Worm (Caenorhabditis elegans) whole organism, mixed stage, embryonic: ENCODE data around the gene atf-2.

Experiments used
- M03D4.4 ChIP-seq: sonication (generic microtip); optimal IDR thresholded peaks from 2 replicates; lab custom pipeline; 2017; ENCODE audit warnings: mild to moderate bottlenecking, missing genetic modification characterization, missing compliant biosample characterization
- bed-3 ChIP-seq: fragments of 200-800 bp; sonication (Bioruptor generic); optimal IDR thresholded peaks from 3 replicates; lab custom pipeline; 2018; ENCODE audit warnings: mild to moderate bottlenecking, missing genetic modification characterization, moderate library complexity, missing compliant biosample characterization
- blmp-1 ChIP-seq: fragments of 150-350 bp; optimal IDR thresholded peaks from 2 replicates; lab custom pipeline; 2014; ENCODE audit warnings: missing biosample characterization, missing genetic modification characterization
- ceh-39 ChIP-seq: fragments of 150-350 bp; optimal IDR thresholded peaks from 2 replicates; lab custom pipeline; 2014; ENCODE audit warnings: missing biosample characterization, missing genetic modification characterization
- ceh-43 ChIP-seq: fragments of 200-800 bp; sonication (Bioruptor generic); optimal IDR thresholded peaks from 2 replicates; lab custom pipeline; 2018; ENCODE audit warnings: mild to moderate bottlenecking, missing genetic modification characterization, moderate library complexity, missing compliant biosample characterization
- ceh-83 ChIP-seq: fragments of 200-800 bp; sonication (Bioruptor generic); optimal IDR thresholded peaks from 2 replicates; lab custom pipeline; 2018; ENCODE audit warnings: mild to moderate bottlenecking, missing genetic modification characterization, missing compliant biosample characterization
- cnd-1 ChIP-seq: fragments of 200-800 bp; sonication (Bioruptor generic); optimal IDR thresholded peaks from 2 replicates; lab custom pipeline; 2018; ENCODE audit warnings: mild to moderate bottlenecking, missing genetic modification characterization, missing compliant biosample characterization
- drap-1 ChIP-seq: fragments of 200-800 bp; sonication (Bioruptor generic); optimal IDR thresholded peaks from 3 replicates; lab custom pipeline; 2018; ENCODE audit warnings: mild to moderate bottlenecking, missing genetic modification characterization, missing compliant biosample characterization
- elt-1 ChIP-seq: sonication (generic microtip); optimal IDR thresholded peaks from 2 replicates; lab custom pipeline; 2017; ENCODE audit warnings: missing genetic modification characterization, mild to moderate bottlenecking, missing compliant biosample characterization, antibody characterized with exemption, moderate library complexity, borderline replicate concordance; ENCODE audit not compliant: insufficient read depth
- hlh-1 ChIP-seq: fragments of 150-350 bp; optimal IDR thresholded peaks from 2 replicates; lab custom pipeline; 2014; ENCODE audit warnings: missing biosample characterization, missing genetic modification reagents, missing genetic modification characterization
- lin-32 ChIP-seq: fragments of 200-800 bp; sonication (Bioruptor generic); optimal IDR thresholded peaks from 2 replicates; lab custom pipeline; 2018; ENCODE audit warnings: mild to moderate bottlenecking, missing genetic modification characterization, missing compliant biosample characterization
- lsy-2 ChIP-seq: fragments of 150-350 bp; optimal IDR thresholded peaks from 2 replicates; lab custom pipeline; 2014; ENCODE audit warnings: missing biosample characterization, missing genetic modification characterization
- mep-1 ChIP-seq: fragments of 150-350 bp; optimal IDR thresholded peaks from 2 replicates; lab custom pipeline; 2017; ENCODE audit warnings: missing biosample characterization, missing genetic modification reagents, missing genetic modification characterization, inconsistent platforms
- nhr-2 ChIP-seq: fragments of 150-350 bp; optimal IDR thresholded peaks from 2 replicates; lab custom pipeline; 2014; ENCODE audit warnings: missing biosample characterization, missing genetic modification characterization
- nhr-237 ChIP-seq: fragments of 150-350 bp; optimal IDR thresholded peaks from 2 replicates; lab custom pipeline; 2014; ENCODE audit warnings: missing biosample characterization, missing genetic modification characterization
- nhr-28 ChIP-seq: fragments of 150-350 bp; optimal IDR thresholded peaks from 2 replicates; lab custom pipeline; 2014; ENCODE audit warnings: missing biosample characterization, missing genetic modification characterization
- sem-2 ChIP-seq: fragments of 200-800 bp; sonication (Bioruptor generic); optimal IDR thresholded peaks from 2 replicates; lab custom pipeline; 2018; ENCODE audit warnings: mild to moderate bottlenecking, missing genetic modification characterization, missing compliant biosample characterization
- snpc-4 ChIP-seq: fragments of 150-350 bp; optimal IDR thresholded peaks from 2 replicates; lab custom pipeline; 2014; ENCODE audit warnings: missing biosample characterization, missing genetic modification characterization
- sptf-1 ChIP-seq: sonication (generic microtip); optimal IDR thresholded peaks from 2 replicates; lab custom pipeline; 2017; ENCODE audit warnings: mild to moderate bottlenecking, missing genetic modification characterization, moderate library complexity, missing compliant biosample characterization
- tbx-8 ChIP-seq: fragments of 200-800 bp; sonication (Bioruptor generic); optimal IDR thresholded peaks from 2 replicates; lab custom pipeline; 2018; ENCODE audit warnings: mild to moderate bottlenecking, missing genetic modification characterization, moderate library complexity, missing compliant biosample characterization
- unc-120 ChIP-seq: sonication (generic microtip); optimal IDR thresholded peaks from 2 replicates; lab custom pipeline; 2017; ENCODE audit warnings: missing genetic modification characterization, missing compliant biosample characterization; ENCODE audit not compliant: poor library complexity, severe bottlenecking
- unc-39 ChIP-seq: fragments of 150-350 bp; optimal IDR thresholded peaks from 2 replicates; lab custom pipeline; 2014; ENCODE audit warnings: missing biosample characterization, missing genetic modification characterization
- unc-62 ChIP-seq: fragments of 150-350 bp; optimal IDR thresholded peaks from 2 replicates; lab custom pipeline; 2014; ENCODE audit warnings: missing biosample characterization, missing genetic modification reagents, missing genetic modification characterization
- ztf-11 ChIP-seq: fragments of 150-350 bp; optimal IDR thresholded peaks from 2 replicates; lab custom pipeline; 2014; ENCODE audit warnings: missing biosample characterization, missing genetic modification characterization

atf-2 gene

DNA sequence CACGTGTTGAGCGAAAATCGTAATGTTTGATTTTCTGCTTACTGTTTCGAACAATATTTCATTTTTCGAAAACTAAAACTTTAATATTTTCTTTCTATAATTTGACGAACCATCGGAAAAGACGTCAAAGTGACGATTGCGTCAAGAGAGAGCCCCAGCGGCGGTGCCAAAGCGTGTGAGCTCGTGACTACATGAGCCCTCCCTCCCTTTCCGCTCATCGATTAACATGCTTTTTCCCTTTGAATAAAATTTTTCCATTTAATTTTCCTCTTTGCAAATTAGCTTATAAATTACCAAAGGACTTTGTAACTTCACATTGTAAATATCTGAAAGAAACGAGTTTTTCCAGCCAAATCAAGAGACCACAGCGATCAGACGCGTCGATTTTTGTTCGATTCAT is 8.8 kb upstream of the atf-2 start:
- TF ChIP-seq cnd-1 = no peak
- TF ChIP-seq drap-1 (GFP tag; lab: Kevin White, UChicago) = no peak
- TF ChIP-seq ztf-11 (tag; lab: Kevin White, UChicago) = no peak
- no peak for TF ChIP-seq tbx-8
- no peak for TF ChIP-seq elt-1 (tag; lab: Kevin White, UChicago)
- no peak for TF ChIP-seq hlh-1
- TF ChIP-seq sptf-1 = no peak
- no peak for TF ChIP-seq ceh-83 (GFP tag; lab: Kevin White, UChicago)
- TF ChIP-seq lsy-2 = no peak
- no peak for TF ChIP-seq nhr-237 (tag; lab: Kevin White, UChicago)
- no peak for TF ChIP-seq snpc-4 (tag; lab: Kevin White, UChicago)
- no peak for TF ChIP-seq blmp-1 (tag; lab: Kevin White, UChicago)
- no peak for TF ChIP-seq sem-2 (GFP tag; lab: Kevin White, UChicago)
- TF ChIP-seq, all 35 proteins: peak for 0

DNA sequence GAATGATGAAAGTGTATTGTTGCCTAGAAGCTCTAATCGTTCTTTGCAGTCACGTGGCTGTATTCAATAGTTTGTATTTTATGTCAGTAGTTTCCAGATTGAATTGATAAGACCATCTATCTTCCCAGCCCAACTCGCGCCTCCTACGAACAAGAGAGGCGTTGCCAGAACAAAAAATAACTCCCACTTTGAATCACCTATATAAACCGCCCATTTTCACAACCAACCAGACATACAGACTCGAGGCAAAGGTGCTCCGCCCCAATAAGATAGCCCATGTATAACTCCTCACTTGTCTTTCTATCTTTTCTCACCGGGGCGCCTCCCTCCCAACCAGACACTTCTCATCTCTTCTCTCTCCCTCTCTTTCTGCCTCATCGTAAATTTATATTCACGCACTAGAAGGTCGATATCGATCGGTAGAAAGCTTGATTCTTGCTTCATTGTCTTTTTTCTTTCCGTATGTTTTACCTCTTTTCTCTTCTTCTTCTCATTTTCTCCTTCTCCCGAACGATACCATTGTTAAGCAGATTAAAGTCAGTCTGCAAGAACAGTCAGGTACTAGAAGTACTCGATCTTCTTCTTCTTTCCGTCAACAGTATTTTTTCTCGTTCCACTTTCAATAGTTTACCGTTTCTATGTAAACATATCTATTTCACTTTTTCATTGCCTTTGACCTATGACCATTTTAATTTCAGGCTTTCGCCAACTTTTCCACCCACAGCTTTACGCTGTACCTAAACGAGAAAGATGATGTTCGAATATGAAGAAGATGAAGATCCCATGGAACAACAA is 8.2 kb upstream of the atf-2 start, which contains the start of gene mak-1:
Gene mak-1, plus strand, starts transcription at position 693 of the 795 bp plus-strand sequence.
- TF ChIP-seq unc-120 (tag; lab: Kevin White, UChicago) (peak; percentile 29), elt-1 (tag; lab: Kevin White, UChicago) (no peak)
- TF ChIP-seq, all 35 proteins: peak for 1

DNA sequence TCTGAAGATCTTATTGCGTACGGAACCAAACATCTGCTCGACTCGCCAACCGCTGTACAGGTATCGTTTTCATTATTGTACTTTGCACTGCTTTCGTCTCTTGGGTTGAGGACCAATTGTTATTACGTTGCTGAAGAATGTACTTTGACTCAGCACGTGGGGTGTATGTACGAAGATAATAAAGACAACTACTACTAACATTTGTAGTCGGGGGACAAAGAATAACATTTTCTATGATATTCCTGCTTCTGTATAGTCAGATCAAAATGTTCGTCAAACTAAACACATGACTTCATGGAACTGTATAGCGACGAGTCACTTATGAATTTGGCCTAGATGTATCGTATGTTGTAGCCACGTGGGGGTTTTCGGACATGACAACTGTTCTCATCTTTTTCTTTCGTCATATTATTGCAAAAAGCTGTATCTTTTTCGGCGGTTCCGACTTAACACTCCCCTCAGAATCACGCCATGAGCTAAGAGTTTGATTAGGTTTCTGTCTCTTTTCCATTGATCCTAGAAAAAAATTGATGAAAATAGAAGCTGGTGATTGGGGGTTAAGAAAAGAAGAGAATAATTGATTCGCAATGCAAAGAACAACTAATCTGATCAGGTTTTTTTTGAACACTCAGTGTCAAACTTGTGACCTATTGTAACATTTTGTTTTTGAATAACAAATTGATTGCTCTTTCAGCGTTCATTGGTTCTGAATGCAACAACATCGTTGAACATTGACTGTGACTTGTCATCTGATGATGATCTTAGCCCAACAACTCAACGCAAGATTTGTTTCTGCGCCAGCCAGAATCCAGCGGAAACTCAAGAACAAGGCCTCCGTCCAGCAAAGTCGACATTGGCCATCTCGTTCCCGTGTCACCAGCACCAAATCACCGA is 7.0 kb upstream of the atf-2 start:
- TF ChIP-seq elt-1 (tag; lab: Kevin White, UChicago) (no peak), nhr-2 (tag; lab: Kevin White, UChicago) (no peak), M03D4.4 (tag; lab: Kevin White, UChicago) (no peak), bed-3 (no peak)

DNA sequence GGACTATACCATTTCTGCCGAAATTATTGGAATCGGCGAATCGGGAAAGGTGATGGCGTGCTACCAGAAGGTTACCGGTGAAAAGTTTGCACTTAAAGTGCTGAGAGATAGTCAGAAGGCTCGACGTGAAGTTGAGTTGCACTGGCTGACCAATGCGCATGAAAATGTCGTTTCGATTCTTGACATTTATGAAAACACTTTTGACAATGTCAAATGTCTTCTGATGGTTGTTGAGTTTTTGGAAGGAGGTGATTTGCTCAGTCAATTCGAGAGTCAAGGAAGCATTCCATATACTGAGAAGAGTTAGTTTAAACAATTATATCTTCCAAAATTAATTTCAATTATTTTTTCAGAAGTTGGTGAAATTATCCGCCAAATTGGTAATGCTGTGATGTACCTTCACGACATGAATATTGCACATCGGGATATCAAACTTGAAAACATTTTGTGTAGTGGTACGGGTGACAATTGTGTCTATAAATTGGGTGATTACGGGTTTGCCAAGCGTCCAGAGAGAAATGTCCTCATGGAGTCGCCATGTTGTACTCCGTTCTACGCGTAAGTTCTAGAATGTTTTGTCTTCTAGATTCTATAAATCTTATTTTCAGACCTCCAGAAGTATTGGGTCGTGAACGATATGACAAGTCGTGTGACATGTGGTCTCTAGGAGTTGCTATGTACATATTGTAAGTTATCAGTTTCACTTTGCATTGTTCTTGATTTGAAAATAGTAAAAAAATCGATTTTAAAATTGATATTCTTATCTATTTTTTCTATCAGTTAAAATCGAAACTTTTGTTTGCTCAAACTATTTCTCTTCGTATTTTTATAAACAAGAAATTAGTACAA is 6.1 kb upstream of the atf-2 start:
- TF ChIP-seq ceh-83 (GFP tag; lab: Kevin White, UChicago) (no peak), blmp-1 (tag; lab: Kevin White, UChicago) (no peak), lin-32 (GFP tag; lab: Kevin White, UChicago) (no peak), snpc-4 (tag; lab: Kevin White, UChicago) (no peak), mep-1 (tag; lab: Kevin White, UChicago) (no peak), ceh-39 (tag; lab: Kevin White, UChicago) (no peak), tbx-8 (no peak)

DNA sequence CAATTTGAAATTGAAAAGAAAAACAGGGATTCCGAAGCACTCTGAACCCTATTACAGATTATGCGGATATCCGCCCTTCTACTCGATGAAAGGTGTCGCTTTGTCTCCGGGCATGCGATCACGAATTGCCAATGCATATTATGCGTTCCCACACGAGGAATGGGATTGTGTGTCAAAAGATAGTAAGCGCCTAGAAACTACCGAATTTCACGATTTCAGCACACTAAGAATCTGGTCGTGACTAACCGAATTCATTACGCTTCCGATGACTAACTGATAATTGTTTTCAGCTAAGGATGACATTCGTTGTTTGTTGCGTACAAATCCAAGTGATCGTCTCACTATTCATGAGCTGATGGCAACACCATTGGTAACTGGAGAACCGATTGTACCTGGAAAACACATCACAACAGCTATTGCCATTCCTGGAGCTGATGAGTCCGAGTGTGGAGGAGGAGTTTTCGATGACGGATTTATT is 5.4 kb upstream of the atf-2 start:
- TF ChIP-seq unc-39 (no peak), blmp-1 (tag; lab: Kevin White, UChicago) (no peak), unc-62 (GFP tag; lab: Kevin White, UChicago) (no peak), elt-1 (tag; lab: Kevin White, UChicago) (no peak), snpc-4 (tag; lab: Kevin White, UChicago) (no peak), sptf-1 (no peak), nhr-28 (tag; lab: Kevin White, UChicago) (no peak), ceh-43 (GFP tag; lab: Kevin White, UChicago) (no peak), unc-120 (tag; lab: Kevin White, UChicago) (no peak), mep-1 (tag; lab: Kevin White, UChicago) (no peak), bed-3 (no peak), hlh-1 (no peak), cnd-1 (no peak), lsy-2 (no peak), ceh-39 (tag; lab: Kevin White, UChicago) (no peak), nhr-2 (tag; lab: Kevin White, UChicago) (no peak)
